Worm (Caenorhabditis elegans) whole organism, L4 larva: ENCODE results near the gene cdc-48.1.
A peak's percentile ranks its signal among the peaks of the same experiment; 100 is the strongest.

ENCODE experiments used
- F44E2.7 ChIP-seq: fragments of 200-800 bp; sonication (Bioruptor generic); IDR thresholded peaks from 2 replicates; pipeline ENCODE4 v2.1.2; 2022; ENCODE audit warnings: missing genetic modification characterization, missing compliant biosample characterization
- F49E8.2 ChIP-seq: sonication (generic microtip); optimal IDR thresholded peaks from 2 replicates; lab custom pipeline; 2016; ENCODE audit warnings: missing compliant biosample characterization, mild to moderate bottlenecking, missing genetic modification characterization, borderline replicate concordance
- R02D3.7 ChIP-seq: fragments of 150-350 bp; sonication (generic microtip); optimal IDR thresholded peaks from 3 replicates; lab custom pipeline; 2014; ENCODE audit warnings: missing biosample characterization, missing genetic modification characterization
- T26A8.4 ChIP-seq: fragments of 200-800 bp; sonication (Bioruptor generic); IDR thresholded peaks from 2 replicates; pipeline ENCODE4 v1.3.6; 2022; ENCODE audit warnings: missing genetic modification characterization, missing compliant biosample characterization
- aha-1 ChIP-seq: fragments of 150-350 bp; peaks from one replicate; lab custom pipeline; 2014; ENCODE audit warnings: missing biosample characterization, missing genetic modification characterization
- ama-1 ChIP-seq: fragments of 150-350 bp; optimal IDR thresholded peaks from 2 replicates; lab custom pipeline; 2014; ENCODE audit warnings: inconsistent platforms, mixed read lengths
- attf-4 ChIP-seq: sonication (generic microtip); optimal IDR thresholded peaks from 3 replicates; lab custom pipeline; 2017; ENCODE audit warnings: missing biosample characterization, missing genetic modification characterization
- ceh-28 ChIP-seq: fragments of 150-350 bp; optimal IDR thresholded peaks from 2 replicates; lab custom pipeline; 2014; ENCODE audit warnings: missing biosample characterization, missing genetic modification reagents, missing genetic modification characterization
- cey-2 ChIP-seq: sonication (generic microtip); optimal IDR thresholded peaks from 3 replicates; lab custom pipeline; 2017; ENCODE audit warnings: missing genetic modification characterization, mild to moderate bottlenecking, missing compliant biosample characterization, antibody characterized with exemption, borderline replicate concordance; ENCODE audit not compliant: insufficient read depth
- daf-16 ChIP-seq, 3 experiments: sonication (generic microtip); optimal IDR thresholded peaks; 2 replicates each; lab custom pipeline; 2016 to 2017; ENCODE audit warnings: missing genetic modification characterization in 3 of 3, missing genetic modification reagents in 3 of 3, mild to moderate bottlenecking in 2 of 3, missing compliant biosample characterization in 2 of 3, missing biosample characterization in 1 of 3, moderate library complexity in 1 of 3
- daf-19 ChIP-seq: fragments of 200-800 bp; sonication (Bioruptor generic); conservative IDR thresholded peaks from 2 replicates; pipeline ENCODE4 v1.3.6; 2022; ENCODE audit warnings: missing genetic modification characterization, missing compliant biosample characterization
- dmd-6 ChIP-seq: fragments of 200-800 bp; sonication (Bioruptor generic); IDR thresholded peaks from 2 replicates; pipeline ENCODE4 v1.3.6; 2022; ENCODE audit warnings: missing genetic modification reagents, missing genetic modification characterization, missing compliant biosample characterization
- dve-1 ChIP-seq: sonication (generic microtip); optimal IDR thresholded peaks from 2 replicates; lab custom pipeline; 2017; ENCODE audit warnings: antibody characterized with exemption, mild to moderate bottlenecking, missing genetic modification characterization, missing compliant biosample characterization; ENCODE audit not compliant: insufficient read depth
- hlh-11 ChIP-seq: fragments of 200-800 bp; sonication (Bioruptor generic); optimal IDR thresholded peaks from 2 replicates; lab custom pipeline; 2018; ENCODE audit warnings: mild to moderate bottlenecking, missing genetic modification characterization, missing compliant biosample characterization
- hlh-30 ChIP-seq: sonication (generic microtip); optimal IDR thresholded peaks from 2 replicates; lab custom pipeline; 2017; ENCODE audit warnings: antibody characterized with exemption, mild to moderate bottlenecking, missing genetic modification characterization, missing compliant biosample characterization; ENCODE audit not compliant: insufficient read depth
- lim-7 ChIP-seq: fragments of 200-800 bp; sonication (Bioruptor generic); IDR thresholded peaks from 2 replicates; pipeline ENCODE4 v1.3.6; 2022; ENCODE audit warnings: missing genetic modification characterization, missing compliant biosample characterization
- lin-39 ChIP-seq: fragments of 150-350 bp; optimal IDR thresholded peaks from 2 replicates; lab custom pipeline; 2014; ENCODE audit warnings: missing biosample characterization, missing genetic modification reagents, missing genetic modification characterization
- madf-5 ChIP-seq, 2 experiments: fragments of 200-800 bp; sonication (Bioruptor generic); IDR thresholded peaks; 2 replicates each; pipeline ENCODE4 v1.3.6; 2022; ENCODE audit warnings: missing compliant biosample characterization in 2 of 2, missing genetic modification characterization in 2 of 2
- madf-9 ChIP-seq: fragments of 200-800 bp; sonication (Bioruptor generic); conservative IDR thresholded peaks from 2 replicates; pipeline ENCODE4 v1.3.6; 2022; ENCODE audit warnings: missing genetic modification reagents, missing genetic modification characterization, missing compliant biosample characterization
- mdl-1 ChIP-seq, 2 experiments: fragments of 150-350 bp in 1 of 2; sonication (generic microtip) in 1 of 2; optimal IDR thresholded peaks; 2 replicates each; lab custom pipeline; 2014 to 2017; ENCODE audit warnings: missing biosample characterization in 2 of 2, missing genetic modification characterization in 2 of 2
- mep-1 ChIP-seq: fragments of 150-350 bp; sonication (generic microtip); optimal IDR thresholded peaks from 3 replicates; lab custom pipeline; 2014; ENCODE audit warnings: missing biosample characterization, missing genetic modification characterization
- mes-2 ChIP-seq: sonication (generic microtip); optimal IDR thresholded peaks from 2 replicates; lab custom pipeline; 2016; ENCODE audit warnings: missing genotype, mild to moderate bottlenecking, missing genetic modification characterization, missing compliant biosample characterization; ENCODE audit not compliant: poor library complexity, severe bottlenecking
- mxl-2 ChIP-seq: fragments of 200-800 bp; sonication (Bioruptor generic); conservative IDR thresholded peaks from 2 replicates; pipeline ENCODE4 v1.3.6; 2022; ENCODE audit warnings: missing genetic modification reagents, missing genetic modification characterization, missing compliant biosample characterization
- mxl-3 ChIP-seq: fragments of 200-800 bp; sonication (Bioruptor generic); optimal IDR thresholded peaks from 2 replicates; lab custom pipeline; 2018; ENCODE audit warnings: mild to moderate bottlenecking, missing genetic modification characterization, missing compliant biosample characterization
- nhr-11 ChIP-seq: fragments of 150-350 bp; optimal IDR thresholded peaks from 2 replicates; lab custom pipeline; 2014; ENCODE audit warnings: missing biosample characterization, missing genetic modification characterization
- nhr-25 ChIP-seq: sonication (generic microtip); optimal IDR thresholded peaks from 2 replicates; lab custom pipeline; 2017; ENCODE audit warnings: missing genetic modification characterization, mild to moderate bottlenecking, missing compliant biosample characterization, antibody characterized with exemption, moderate library complexity, borderline replicate concordance; ENCODE audit not compliant: insufficient read depth
- nhr-28 ChIP-seq: fragments of 150-350 bp; optimal IDR thresholded peaks from 2 replicates; lab custom pipeline; 2014; ENCODE audit warnings: missing biosample characterization, missing genetic modification characterization
- pha-4 ChIP-seq, 2 experiments: fragments of 150-350 bp in 1 of 2; fragments of 200-800 bp in 1 of 2; sonication (Bioruptor generic) in 1 of 2; IDR thresholded peaks in 1 of 2; optimal IDR thresholded peaks in 1 of 2; 2 replicates each; pipeline versions ENCODE4 v1.3.6 to Lab custom; 2014 to 2022; ENCODE audit warnings: missing genetic modification characterization in 2 of 2, missing genetic modification reagents in 2 of 2, missing biosample characterization in 1 of 2, missing compliant biosample characterization in 1 of 2
- pqm-1 ChIP-seq: sonication (generic microtip); optimal IDR thresholded peaks from 2 replicates; lab custom pipeline; 2017; ENCODE audit warnings: missing biosample characterization, missing genetic modification characterization
- rbr-2 ChIP-seq: sonication (generic microtip); optimal IDR thresholded peaks from 2 replicates; lab custom pipeline; 2016; ENCODE audit warnings: missing genotype, missing genetic modification characterization, missing compliant biosample characterization
- sdz-12 ChIP-seq: fragments of 200-800 bp; sonication (Bioruptor generic); optimal IDR thresholded peaks from 2 replicates; lab custom pipeline; 2018; ENCODE audit warnings: mild to moderate bottlenecking, missing genetic modification characterization, missing compliant biosample characterization
- skn-1 ChIP-seq: fragments of 150-350 bp; optimal IDR thresholded peaks from 2 replicates; lab custom pipeline; 2014; ENCODE audit warnings: missing biosample characterization, missing genetic modification characterization
- tra-1 ChIP-seq: fragments of 200-800 bp; sonication (Bioruptor generic); IDR thresholded peaks from 2 replicates; pipeline ENCODE4 v1.3.6; 2022; ENCODE audit warnings: missing genetic modification reagents, missing genetic modification characterization, missing compliant biosample characterization
- unc-62 ChIP-seq, 3 experiments: fragments of 150-350 bp in 1 of 3; sonication (generic microtip); optimal IDR thresholded peaks in 2 of 3; peaks in 1 of 3; 1 replicate in 1 of 3; 2 replicates in 2 of 3; lab custom pipeline; 2014 to 2017; ENCODE audit warnings: missing biosample characterization in 3 of 3, missing genetic modification characterization in 3 of 3, missing genetic modification reagents in 3 of 3, missing genotype in 1 of 3
- zfp-3 ChIP-seq: fragments of 200-800 bp; sonication (Bioruptor generic); conservative IDR thresholded peaks from 2 replicates; pipeline ENCODE4 v1.3.6; 2022; ENCODE audit warnings: missing genetic modification reagents, missing genetic modification characterization, missing compliant biosample characterization
- ztf-7 ChIP-seq: fragments of 150-350 bp; optimal IDR thresholded peaks from 2 replicates; lab custom pipeline; 2014; ENCODE audit warnings: missing biosample characterization, missing genetic modification characterization

cdc-48.1 gene

ce11 chrII:10523583-10523982 is 39.6 kb downstream of the cdc-48.1 start, which contains the start of gene F59B10.5:
Gene F59B10.5 (minus strand): TSS chrII:10523683.
- TF ChIP-seq madf-5 (GFP tag; IDR thresholded peaks at IDR 0.05; lab: Robert Waterston, UW), result no peak
- no peak for TF ChIP-seq mxl-2 (GFP tag; lab: Robert Waterston, UW)
- TF ChIP-seq mes-2 (tag; lab: Kevin White, UChicago), result no peak
- no peak for TF ChIP-seq skn-1 (tag; lab: Kevin White, UChicago)
- TF ChIP-seq lim-7 (GFP tag; lab: Robert Waterston, UW), result no peak
- no peak for TF ChIP-seq daf-19 (GFP tag; lab: Robert Waterston, UW)
- TF ChIP-seq rbr-2 (tag; lab: Kevin White, UChicago), result no peak
- TF ChIP-seq mep-1, result no peak
- no peak for TF ChIP-seq cey-2 (tag; lab: Kevin White, UChicago)
- no peak for TF ChIP-seq F44E2.7
- TF ChIP-seq ama-1, result no peak
- TF ChIP-seq zfp-3 (GFP tag; lab: Robert Waterston, UW), result no peak
- no peak for TF ChIP-seq daf-16 (GFP tag; optimal IDR thresholded peaks at IDR 0.05; lab: Kevin White, UChicago)
- no peak for TF ChIP-seq daf-16 (tag; optimal IDR thresholded peaks at IDR 0.05; lab: Kevin White, UChicago)
- no peak for TF ChIP-seq F49E8.2 (tag; lab: Kevin White, UChicago)
- TF ChIP-seq lin-39 (tag; lab: Kevin White, UChicago), result no peak
- TF ChIP-seq ztf-7 (tag; lab: Kevin White, UChicago), result no peak
- TF ChIP-seq aha-1 (tag; lab: Kevin White, UChicago), result no peak
- TF ChIP-seq dmd-6, result no peak
- TF ChIP-seq T26A8.4 (GFP tag; lab: Robert Waterston, UW), result no peak

DNA sequence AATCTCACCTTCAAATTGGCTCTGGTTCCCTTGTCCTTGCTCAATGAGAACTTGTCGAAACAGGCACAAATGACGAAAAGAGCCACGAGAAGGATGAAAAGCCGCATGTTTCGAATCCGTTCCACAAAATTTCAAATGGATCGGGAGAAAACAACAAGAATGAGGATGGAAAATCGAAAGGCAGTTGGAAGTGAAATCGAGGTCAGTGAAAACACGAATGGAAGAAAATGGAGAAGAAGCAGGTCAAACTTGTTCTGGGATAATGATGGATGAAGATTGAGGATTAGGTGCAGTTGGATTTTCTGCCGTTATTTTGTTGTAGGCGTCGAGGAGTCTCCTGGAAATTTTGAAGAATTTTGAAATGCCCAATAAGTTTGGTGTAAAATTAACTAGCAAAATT is 40.2 kb downstream of the cdc-48.1 start:
- TF ChIP-seq R02D3.7 (no peak), daf-16 (GFP tag; optimal IDR thresholded peaks at IDR 0.05; lab: Kevin White, UChicago) (no peak), daf-16 (tag; optimal IDR thresholded peaks at IDR 0.05; lab: Kevin White, UChicago) (no peak), pha-4 (GFP tag; IDR thresholded peaks at IDR 0.05; lab: Robert Waterston, UW) (no peak), pha-4 (tag; optimal IDR thresholded peaks at IDR 0.05; lab: Kevin White, UChicago) (no peak), dve-1 (no peak), unc-62 (GFP tag; optimal IDR thresholded peaks at IDR 0.05 in 1 of 2; lab: Kevin White, UChicago) (no peak), unc-62 (tag; optimal IDR thresholded peaks at IDR 0.05; lab: Kevin White, UChicago) (no peak), nhr-25 (no peak), F44E2.7 (no peak), lim-7 (GFP tag; lab: Robert Waterston, UW) (no peak)

DNA sequence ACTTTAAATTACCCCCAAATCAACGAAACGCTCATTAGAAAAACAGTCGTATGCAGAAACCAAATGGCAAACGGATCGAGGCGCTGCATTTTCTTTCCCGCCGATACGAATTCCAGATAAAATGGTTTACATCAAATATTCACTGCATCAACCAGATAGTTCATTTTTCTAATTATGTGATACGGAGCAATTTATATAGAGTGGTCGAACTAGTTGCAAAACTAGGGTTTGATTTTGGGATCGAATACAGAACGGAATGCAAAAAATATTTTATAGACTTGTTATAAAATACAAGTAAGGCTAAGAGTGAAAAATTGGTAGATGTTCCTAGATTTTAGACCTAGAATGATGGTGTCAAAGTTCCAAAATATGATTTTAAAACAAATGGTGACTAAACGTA is 43.3 kb downstream of the cdc-48.1 start:
- no peak for TF ChIP-seq madf-9 (GFP tag; lab: Robert Waterston, UW)
- TF ChIP-seq sdz-12, result no peak
- TF ChIP-seq aha-1 (tag; lab: Kevin White, UChicago), result peak; percentile 80

DNA sequence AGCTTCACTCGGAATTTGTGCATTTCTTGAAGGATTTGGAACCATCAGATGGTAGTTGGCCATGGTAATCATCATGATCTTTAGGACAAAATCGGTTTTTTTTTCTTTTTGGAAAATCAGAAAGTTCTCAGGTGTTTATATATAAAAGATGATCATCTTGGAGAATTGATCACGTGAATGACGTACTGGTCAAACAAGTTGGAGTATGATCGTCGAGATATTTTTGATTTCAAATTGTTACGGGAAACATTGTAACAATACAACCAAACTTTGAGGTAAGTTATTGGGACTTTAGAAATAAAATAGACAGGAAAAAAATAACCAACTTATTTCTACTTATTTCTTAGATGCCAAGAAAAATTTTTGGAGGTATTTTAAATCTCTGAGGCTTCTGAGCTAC is 44.2 kb downstream of the cdc-48.1 start, which contains the start of gene F59B10.4:
Gene F59B10.4, minus strand, starts transcription at position 101 of the 400 bp plus-strand sequence.
- no peak for TF ChIP-seq pqm-1 (tag; lab: Kevin White, UChicago)
- TF ChIP-seq dmd-6, result 0 out of 2 replicates have a peak, but pooled peaks have one; percentile 8

DNA sequence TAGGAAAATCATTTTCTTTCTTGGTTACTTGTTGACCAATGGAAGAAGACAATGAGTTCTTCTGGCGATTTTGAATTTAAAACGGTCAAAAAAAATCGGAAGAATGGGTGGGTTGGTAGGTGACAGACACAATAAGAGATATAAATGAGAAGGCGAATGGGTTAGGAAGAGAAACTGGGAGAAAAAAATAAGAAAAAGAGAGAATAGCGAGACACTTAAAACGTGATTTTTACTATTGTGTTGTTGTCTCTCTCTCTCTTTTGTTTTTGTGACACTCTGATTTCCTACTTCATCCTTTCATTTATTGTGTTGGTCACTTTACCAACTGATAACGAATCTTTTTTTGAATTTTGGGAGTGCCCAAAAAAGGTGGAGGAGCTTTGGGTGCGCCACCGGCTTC is 46.8 kb downstream of the cdc-48.1 start:
- TF ChIP-seq hlh-30 (tag; lab: Kevin White, UChicago) (peak; percentile 31), attf-4 (tag; lab: Kevin White, UChicago) (no peak), mxl-3 (peak; percentile 27), nhr-28 (tag; lab: Kevin White, UChicago) (peak; percentile 40), hlh-11 (tag; lab: Kevin White, UChicago) (peak; percentile 20), mdl-1 (tag; optimal IDR thresholded peaks at IDR 0.05; lab: Kevin White, UChicago) (peak in 1 of 2 experiments; percentile 28), tra-1 (GFP tag; lab: Robert Waterston, UW) (peak; percentile 38; the same call in 1 of the 2 replicates), nhr-11 (tag; lab: Kevin White, UChicago) (peak; percentile 4), ceh-28 (tag; lab: Kevin White, UChicago) (no peak), dve-1 (peak; percentile 6)
